Fruit fly (Drosophila melanogaster) whole organism, wandering third instar larva: ENCODE results near the gene Ube3a.

ENCODE experiments used
- Dif ChIP-seq: fragments of 200-275, 200-300 bp; sonication (Bioruptor generic); optimal IDR thresholded peaks from 2 replicates; lab custom pipeline; 2018; ENCODE audit warnings: missing biosample characterization, missing genetic modification characterization; ENCODE audit not compliant: partially characterized antibody
- Hr78 ChIP-seq: fragments of >200 bp; optimal IDR thresholded peaks from 2 replicates; lab custom pipeline; 2017; ENCODE audit warnings: missing biosample characterization, missing genetic modification characterization
- OdsH ChIP-seq: fragments of 200-800 bp; sonication (Bioruptor generic); optimal IDR thresholded peaks from 2 replicates; lab custom pipeline; 2016; ENCODE audit warnings: missing biosample characterization, mild to moderate bottlenecking, missing genetic modification characterization
- fru ChIP-seq: fragments of 200-800 bp; sonication (Bioruptor generic); optimal IDR thresholded peaks from 3 replicates; lab custom pipeline; 2016; ENCODE audit warnings: missing biosample characterization, mild to moderate bottlenecking, missing genetic modification characterization
- psq ChIP-seq: fragments of 200-800 bp; sonication (Bioruptor generic); optimal IDR thresholded peaks from 3 replicates; lab custom pipeline; 2017; ENCODE audit warnings: missing biosample characterization, mild to moderate bottlenecking, missing genetic modification characterization, moderate library complexity

DNA sequence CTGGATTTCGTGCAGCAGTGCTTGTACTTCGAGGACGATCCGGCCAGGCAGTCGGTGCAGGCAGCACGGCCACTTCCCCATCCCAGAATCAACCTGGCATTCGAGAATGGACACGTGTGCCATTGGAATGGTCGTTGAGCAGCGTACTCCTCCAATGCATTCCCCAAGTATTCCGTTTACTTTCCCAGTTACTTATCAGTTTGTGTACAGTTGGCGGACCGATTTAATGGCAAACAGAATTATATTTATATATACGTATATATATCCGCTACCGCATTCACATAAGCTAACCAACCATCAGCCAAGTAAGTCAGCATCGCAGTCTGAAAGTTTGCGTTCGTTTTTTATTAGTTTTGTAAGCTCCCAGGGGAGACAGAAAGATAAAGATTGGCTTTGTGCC is 3.3 kb upstream of the Ube3a start:
- no peak for TF ChIP-seq psq (GFP tag; lab: Kevin White, UChicago)
- TF ChIP-seq fru (GFP tag; lab: Kevin White, UChicago), result no peak
- TF ChIP-seq Hr78 (GFP tag; lab: Kevin White, UChicago), result no peak
- no peak for TF ChIP-seq Dif
- no peak for TF ChIP-seq OdsH
